Worm (Caenorhabditis elegans) whole organism, early embryonic: ENCODE data around the gene cyp-14A3.

Experiments
- B0310.2 ChIP-seq: sonication (generic microtip); optimal IDR thresholded peaks from 2 replicates; lab custom pipeline; 2016; ENCODE audit warnings: mild to moderate bottlenecking, missing genetic modification characterization, missing compliant biosample characterization
- F13C5.2 ChIP-seq: sonication (generic microtip); optimal IDR thresholded peaks from 2 replicates; lab custom pipeline; 2017; ENCODE audit warnings: mild to moderate bottlenecking, missing genetic modification characterization, inconsistent platforms, missing compliant biosample characterization
- aly-1 ChIP-seq: sonication (generic microtip); optimal IDR thresholded peaks from 2 replicates; lab custom pipeline; 2016; ENCODE audit warnings: missing genetic modification characterization, missing compliant biosample characterization
- ama-1 ChIP-seq: fragments of 150-350 bp; optimal IDR thresholded peaks from 2 replicates; lab custom pipeline; 2014
- ceh-13 ChIP-seq: fragments of 200-800 bp; sonication (Bioruptor generic); optimal IDR thresholded peaks from 2 replicates; lab custom pipeline; 2018; ENCODE audit warnings: mild to moderate bottlenecking, missing genetic modification characterization, missing compliant biosample characterization
- ceh-36 ChIP-seq: sonication (generic microtip); optimal IDR thresholded peaks from 2 replicates; lab custom pipeline; 2016; ENCODE audit warnings: missing genetic modification characterization, inconsistent platforms, missing compliant biosample characterization
- ets-7 ChIP-seq: sonication (generic microtip); optimal IDR thresholded peaks from 2 replicates; lab custom pipeline; 2016; ENCODE audit warnings: missing genotype, missing genetic modification characterization, missing compliant biosample characterization
- flt-1 ChIP-seq: fragments of 200-800 bp; sonication (Bioruptor generic); IDR thresholded peaks from 2 replicates; pipeline ENCODE4 v1.3.6; 2022; ENCODE audit warnings: missing genetic modification characterization, missing compliant biosample characterization
- hmbx-1 ChIP-seq: sonication (generic microtip); optimal IDR thresholded peaks from 2 replicates; lab custom pipeline; 2016; ENCODE audit warnings: mild to moderate bottlenecking, missing genetic modification characterization, missing compliant biosample characterization
- hmg-4 ChIP-seq: fragments of 200-800 bp; sonication (Bioruptor generic); optimal IDR thresholded peaks from 2 replicates; lab custom pipeline; 2018; ENCODE audit warnings: mild to moderate bottlenecking, missing genetic modification characterization, missing compliant biosample characterization
- hnd-1 ChIP-seq: sonication (generic microtip); optimal IDR thresholded peaks from 2 replicates; lab custom pipeline; 2016; ENCODE audit warnings: missing genetic modification characterization, missing compliant biosample characterization
- pes-1 ChIP-seq: fragments of 200-800 bp; sonication (Bioruptor generic); IDR thresholded peaks from 2 replicates; pipeline ENCODE4 v1.3.6; 2022; ENCODE audit warnings: missing genetic modification reagents, missing genetic modification characterization, missing compliant biosample characterization
- scrt-1 ChIP-seq: fragments of 200-800 bp; sonication (Bioruptor generic); IDR thresholded peaks from 2 replicates; pipeline ENCODE4 v1.3.6; 2022; ENCODE audit warnings: missing genetic modification characterization, missing compliant biosample characterization
- sea-1 ChIP-seq: fragments of 200-800 bp; sonication (Bioruptor generic); conservative IDR thresholded peaks from 2 replicates; pipeline ENCODE4 v1.3.6; 2022; ENCODE audit warnings: missing genetic modification characterization, missing compliant biosample characterization
- tbx-11 ChIP-seq: fragments of 200-800 bp; sonication (Bioruptor generic); IDR thresholded peaks from 2 replicates; pipeline ENCODE4 v1.3.6; 2022; ENCODE audit warnings: missing genetic modification characterization, missing compliant biosample characterization
- tbx-37 ChIP-seq: fragments of 200-800 bp; sonication (Bioruptor generic); conservative IDR thresholded peaks from 2 replicates; pipeline ENCODE4 v1.3.6; 2022; ENCODE audit warnings: missing genetic modification reagents, missing genetic modification characterization, missing compliant biosample characterization
- tra-4 ChIP-seq: sonication (generic microtip); optimal IDR thresholded peaks from 2 replicates; lab custom pipeline; 2017; ENCODE audit warnings: missing genetic modification characterization, missing compliant biosample characterization

cyp-14A3 gene

DNA sequence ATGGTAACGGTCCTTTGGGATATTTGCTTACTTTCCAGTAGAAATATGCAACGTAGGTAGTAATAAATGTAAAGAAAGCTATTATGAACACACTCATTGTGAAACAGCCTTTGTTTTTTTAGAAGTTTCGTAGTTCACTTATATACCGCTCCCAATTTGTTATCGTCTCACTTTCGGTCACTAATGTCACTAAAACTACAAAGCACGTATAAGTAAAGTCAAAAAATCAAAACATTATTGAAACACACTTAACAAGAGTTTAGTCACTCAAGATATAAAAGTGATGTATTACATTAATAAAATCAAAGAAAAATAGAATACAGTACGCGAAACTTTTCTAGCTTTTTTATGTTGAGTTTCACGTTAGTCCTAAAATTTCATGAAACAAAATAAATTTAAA is at the start of gene cyp-14A3:
Gene cyp-14A3 (minus strand): TSS at position 101 of the 400 bp plus-strand sequence.
- TF ChIP-seq B0310.2 (tag; lab: Kevin White, UChicago) (no peak), ceh-13 (GFP tag; lab: Kevin White, UChicago) (no peak), ets-7 (tag; lab: Kevin White, UChicago) (no peak), tbx-11 (GFP tag; lab: Robert Waterston, UW) (no peak), scrt-1 (no peak), hnd-1 (no peak), flt-1 (GFP tag; lab: Robert Waterston, UW) (no peak), F13C5.2 (no peak), sea-1 (GFP tag; lab: Robert Waterston, UW) (no peak), hmg-4 (GFP tag; lab: Kevin White, UChicago) (no peak), aly-1 (tag; lab: Kevin White, UChicago) (no peak), ama-1 (no peak), ceh-36 (no peak), hmbx-1 (tag; lab: Kevin White, UChicago) (no peak)

DNA sequence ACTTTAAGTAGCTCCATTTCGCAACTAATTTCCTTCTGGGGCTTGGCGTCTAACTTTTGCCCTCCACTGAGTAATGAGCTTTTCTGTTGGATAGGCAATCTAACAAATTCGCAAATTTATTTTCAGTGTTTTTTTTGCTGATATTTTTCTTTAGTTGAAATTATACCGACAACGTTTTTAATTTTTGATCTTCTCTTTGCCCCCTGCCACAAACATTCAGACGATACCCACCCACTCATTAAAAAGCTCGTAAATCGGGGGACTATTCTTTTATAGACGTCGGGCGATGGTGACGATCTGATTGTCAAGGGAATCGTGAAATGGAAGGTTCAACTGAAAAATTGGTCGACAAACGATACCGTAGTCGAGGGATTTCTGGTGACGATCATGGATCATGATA is 49.7 kb upstream of the cyp-14A3 start:
- no peak for TF ChIP-seq ceh-36
- TF ChIP-seq ets-7 (tag; lab: Kevin White, UChicago), result no peak
- no peak for TF ChIP-seq ama-1
- TF ChIP-seq tbx-11 (GFP tag; lab: Robert Waterston, UW), result no peak
- TF ChIP-seq flt-1 (GFP tag; lab: Robert Waterston, UW), result no peak
- TF ChIP-seq ceh-13 (GFP tag; lab: Kevin White, UChicago), result no peak
- TF ChIP-seq hmbx-1 (tag; lab: Kevin White, UChicago), result no peak
- TF ChIP-seq tra-4 (tag; lab: Kevin White, UChicago), result no peak
- no peak for TF ChIP-seq tbx-37 (GFP tag; lab: Robert Waterston, UW)
- TF ChIP-seq aly-1 (tag; lab: Kevin White, UChicago), result no peak

DNA sequence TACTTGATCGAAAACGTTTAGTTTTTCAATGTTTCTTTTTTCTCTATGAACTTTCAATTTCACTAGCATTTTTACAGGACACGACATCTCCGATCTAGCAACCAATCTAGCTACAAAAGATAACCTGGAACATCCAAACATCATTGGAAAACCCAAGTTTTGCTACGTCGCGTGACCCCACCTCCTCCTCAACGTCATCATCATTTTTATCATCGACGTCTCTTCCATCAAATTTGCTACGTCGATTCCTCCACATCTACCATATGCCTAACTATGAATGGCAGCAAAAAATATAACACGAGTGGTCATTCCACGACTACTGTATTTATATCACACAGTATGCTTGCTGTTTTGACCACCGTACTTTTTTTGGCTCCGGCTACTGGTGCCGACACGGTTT is 48.9 kb upstream of the cyp-14A3 start, which contains the start of gene F46G10.2:
Gene F46G10.2 (plus strand): TSS at position 78 of the 400 bp plus-strand sequence.
- TF ChIP-seq tbx-11 (GFP tag; lab: Robert Waterston, UW), result no peak
- no peak for TF ChIP-seq aly-1 (tag; lab: Kevin White, UChicago)
- TF ChIP-seq sea-1 (GFP tag; lab: Robert Waterston, UW), result no peak
- no peak for TF ChIP-seq hmbx-1 (tag; lab: Kevin White, UChicago)
- TF ChIP-seq pes-1, result no peak
- TF ChIP-seq hmg-4 (GFP tag; lab: Kevin White, UChicago), result no peak
- no peak for TF ChIP-seq F13C5.2
- TF ChIP-seq tra-4 (tag; lab: Kevin White, UChicago), result no peak
- no peak for TF ChIP-seq ceh-36
- no peak for TF ChIP-seq ets-7 (tag; lab: Kevin White, UChicago)
- no peak for TF ChIP-seq ama-1
- no peak for TF ChIP-seq tbx-37 (GFP tag; lab: Robert Waterston, UW)
- TF ChIP-seq scrt-1, result no peak

DNA sequence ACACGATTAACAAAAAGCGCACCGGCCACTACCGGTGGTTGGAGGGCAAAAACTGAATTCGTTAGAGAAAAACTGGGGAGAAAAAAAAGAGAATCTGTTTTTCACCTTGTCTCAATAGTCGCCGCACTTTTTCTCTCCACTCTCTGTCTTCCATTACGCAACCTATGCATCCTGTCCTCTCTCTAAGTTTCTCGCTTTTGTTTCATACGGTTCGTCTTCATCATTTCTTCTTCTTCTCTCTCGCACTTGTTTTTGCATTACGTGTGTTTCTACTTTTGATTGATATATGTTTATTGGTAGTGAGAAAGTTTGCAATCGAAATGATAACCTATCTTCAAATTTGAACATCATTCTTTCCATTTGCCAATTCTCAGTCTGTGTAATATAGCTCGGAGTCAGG is 46.6 kb upstream of the cyp-14A3 start:
- TF ChIP-seq F13C5.2, result no peak
- no peak for TF ChIP-seq flt-1 (GFP tag; lab: Robert Waterston, UW)
- no peak for TF ChIP-seq hnd-1
- no peak for TF ChIP-seq hmbx-1 (tag; lab: Kevin White, UChicago)
- TF ChIP-seq ceh-36, result no peak
- TF ChIP-seq B0310.2 (tag; lab: Kevin White, UChicago), result no peak
- no peak for TF ChIP-seq tra-4 (tag; lab: Kevin White, UChicago)
- TF ChIP-seq sea-1 (GFP tag; lab: Robert Waterston, UW), result no peak
- TF ChIP-seq scrt-1, result no peak
- no peak for TF ChIP-seq aly-1 (tag; lab: Kevin White, UChicago)
- TF ChIP-seq ets-7 (tag; lab: Kevin White, UChicago), result no peak
- TF ChIP-seq ama-1, result no peak
- no peak for TF ChIP-seq ceh-13 (GFP tag; lab: Kevin White, UChicago)
- TF ChIP-seq tbx-11 (GFP tag; lab: Robert Waterston, UW), result no peak
- TF ChIP-seq pes-1, result no peak
- no peak for TF ChIP-seq tbx-37 (GFP tag; lab: Robert Waterston, UW)
- TF ChIP-seq hmg-4 (GFP tag; lab: Kevin White, UChicago), result no peak

DNA sequence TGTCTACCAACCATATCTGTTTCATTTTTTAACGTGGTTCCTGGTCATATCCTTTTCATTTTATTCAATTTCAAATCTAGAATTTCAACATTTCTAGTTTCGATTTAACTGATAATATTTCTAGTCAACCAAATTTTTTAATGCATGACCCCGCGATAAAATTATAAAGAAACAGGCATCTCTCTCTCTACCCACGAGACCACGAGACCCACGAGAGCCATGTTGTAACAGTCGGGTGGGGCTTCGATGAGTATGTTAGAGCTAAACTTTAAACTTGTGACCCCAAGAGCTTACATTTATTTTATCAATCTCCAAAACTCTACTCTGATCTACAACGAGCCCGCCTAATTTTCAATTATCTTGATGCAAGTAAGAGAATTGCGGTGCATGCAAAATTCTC is 44.3 kb upstream of the cyp-14A3 start:
- TF ChIP-seq tbx-37 (GFP tag; lab: Robert Waterston, UW) (no peak), B0310.2 (tag; lab: Kevin White, UChicago) (no peak), ceh-13 (GFP tag; lab: Kevin White, UChicago) (no peak), hmg-4 (GFP tag; lab: Kevin White, UChicago) (no peak), sea-1 (GFP tag; lab: Robert Waterston, UW) (no peak), tra-4 (tag; lab: Kevin White, UChicago) (no peak), scrt-1 (no peak), flt-1 (GFP tag; lab: Robert Waterston, UW) (no peak), pes-1 (no peak), aly-1 (tag; lab: Kevin White, UChicago) (no peak), ceh-36 (no peak), tbx-11 (GFP tag; lab: Robert Waterston, UW) (no peak)

DNA sequence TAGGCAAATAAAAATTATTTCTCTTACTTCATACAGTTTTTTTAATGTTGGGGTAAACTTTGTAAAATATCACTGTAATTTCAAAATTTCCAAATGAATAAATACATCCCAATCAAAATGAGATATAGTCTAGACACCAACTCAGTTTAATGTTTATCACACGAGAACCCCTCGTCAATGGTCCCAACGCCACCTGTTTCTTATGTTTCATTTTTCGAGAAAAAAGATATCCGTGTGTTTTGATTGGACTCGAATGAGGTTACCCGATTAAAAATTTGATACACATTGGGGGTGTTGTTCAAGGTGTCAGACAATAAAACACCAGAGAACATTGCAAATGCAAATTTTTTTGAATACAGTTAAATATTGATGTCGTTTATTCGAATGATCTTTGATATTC is 43.5 kb upstream of the cyp-14A3 start:
- TF ChIP-seq hmg-4 (GFP tag; lab: Kevin White, UChicago) (no peak), scrt-1 (no peak), ets-7 (tag; lab: Kevin White, UChicago) (no peak), aly-1 (tag; lab: Kevin White, UChicago) (no peak), B0310.2 (tag; lab: Kevin White, UChicago) (no peak), ama-1 (no peak), tbx-37 (GFP tag; lab: Robert Waterston, UW) (no peak), ceh-13 (GFP tag; lab: Kevin White, UChicago) (no peak)

DNA sequence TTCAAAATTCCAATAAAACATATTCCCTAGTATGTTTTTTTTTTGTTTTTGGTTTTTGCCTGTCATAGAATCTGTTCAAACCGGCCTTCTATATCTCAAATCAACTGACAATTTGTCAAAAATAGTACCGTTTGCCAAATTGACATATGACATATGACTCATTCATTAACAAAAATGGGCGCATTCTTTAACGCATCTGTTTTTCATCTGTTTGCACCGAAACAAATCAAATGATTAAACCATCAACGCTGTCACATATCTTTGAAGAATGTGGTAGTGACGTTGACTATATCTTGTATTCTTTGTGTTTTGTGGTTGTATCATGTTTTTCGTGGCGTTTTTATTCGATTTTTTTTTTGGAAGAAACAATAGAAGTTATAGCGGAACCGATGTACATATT is 41.1 kb upstream of the cyp-14A3 start:
- no peak for TF ChIP-seq flt-1 (GFP tag; lab: Robert Waterston, UW)
- TF ChIP-seq aly-1 (tag; lab: Kevin White, UChicago), result no peak
- TF ChIP-seq hmg-4 (GFP tag; lab: Kevin White, UChicago), result no peak
- no peak for TF ChIP-seq B0310.2 (tag; lab: Kevin White, UChicago)
- no peak for TF ChIP-seq F13C5.2
- TF ChIP-seq hnd-1, result no peak
- TF ChIP-seq hmbx-1 (tag; lab: Kevin White, UChicago), result no peak
- no peak for TF ChIP-seq ama-1
- TF ChIP-seq sea-1 (GFP tag; lab: Robert Waterston, UW), result no peak
- TF ChIP-seq pes-1, result no peak
